Worm (Caenorhabditis elegans) whole organism, midembryonic: ENCODE results near the gene srj-23.

Experiments used
- med-1 ChIP-seq: sonication (generic microtip); optimal IDR thresholded peaks from 2 replicates; lab custom pipeline; 2017; ENCODE audit warnings: missing genetic modification characterization, mild to moderate bottlenecking, missing compliant biosample characterization, antibody characterized with exemption, missing genetic modification reagents; ENCODE audit not compliant: insufficient read depth
- ztf-23 ChIP-seq: fragments of 200-800 bp; sonication (Bioruptor generic); IDR thresholded peaks from 2 replicates; pipeline ENCODE4 v1.3.6; 2022; ENCODE audit warnings: missing genetic modification reagents, missing genetic modification characterization, missing compliant biosample characterization

DNA sequence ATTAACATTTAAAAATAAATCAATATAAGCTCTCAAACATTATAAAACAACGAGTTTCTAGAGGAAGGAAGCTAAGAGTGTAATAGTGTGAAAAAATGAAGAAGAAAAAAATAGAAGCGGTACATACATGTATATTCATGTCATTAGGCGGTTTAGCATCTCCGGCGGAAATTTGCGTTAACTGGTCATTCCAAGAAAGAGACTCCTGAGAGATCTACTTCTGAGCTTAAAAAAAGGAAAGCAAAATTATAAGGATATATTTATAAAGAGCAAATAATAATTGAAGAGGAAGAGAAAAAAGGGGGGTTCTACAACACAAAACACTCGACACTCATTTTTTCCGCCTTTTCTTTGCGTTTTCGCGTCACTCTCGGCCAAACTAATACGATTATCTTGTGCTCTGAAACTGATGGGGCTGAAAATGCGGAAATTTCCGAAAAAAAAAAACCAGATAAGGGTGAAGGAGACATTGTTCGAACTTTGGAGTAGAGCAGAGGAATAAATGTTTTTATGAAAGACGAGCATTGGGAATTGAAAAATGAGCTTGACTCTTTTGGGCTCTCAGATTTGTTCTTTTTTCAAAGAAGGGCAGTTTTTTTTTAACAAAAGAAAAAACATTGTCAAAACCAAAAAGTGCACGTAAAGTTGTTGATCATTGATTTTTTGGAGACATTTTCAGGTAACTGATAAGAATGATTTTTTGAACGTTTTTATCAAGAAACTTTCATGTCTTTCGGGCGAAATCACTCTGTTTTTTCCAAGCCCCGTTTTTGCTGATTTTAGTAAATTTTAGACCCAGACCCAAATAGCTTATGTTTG, 36.6 kb upstream of the srj-23 start:
- TF ChIP-seq med-1 (GFP tag; lab: Kevin White, UChicago) (no peak), ztf-23 (GFP tag; lab: Robert Waterston, UW) (no peak)
